Worm (Caenorhabditis elegans): ENCODE measurements around the gene T08G5.15.

ce11 chrV:14006819-14007218 is 16.2 kb downstream of the T08G5.15 start:
- TF ChIP-seq skn-1 (tag; optimal IDR thresholded peaks at IDR 0.05): no peak
- no peak for TF ChIP-seq nhr-6 (tag; optimal IDR thresholded peaks at IDR 0.05)
